Worm (Caenorhabditis elegans) whole organism, midembryonic: Measurements from ENCODE around the gene srab-2.

Experiments
- T22C8.4 ChIP-seq: fragments of 200-800 bp; sonication (Bioruptor generic); IDR thresholded peaks from 2 replicates; pipeline ENCODE4 v1.3.6; 2022; ENCODE audit warnings: missing genetic modification characterization, missing compliant biosample characterization
- cog-1 ChIP-seq: sonication (generic microtip); optimal IDR thresholded peaks from 2 replicates; lab custom pipeline; 2016; ENCODE audit warnings: missing genetic modification characterization, missing compliant biosample characterization
- flt-1 ChIP-seq: fragments of 200-800 bp; sonication (Bioruptor generic); IDR thresholded peaks from 2 replicates; pipeline ENCODE4 v1.3.6; 2022; ENCODE audit warnings: missing genetic modification characterization, missing compliant biosample characterization
- klf-2 ChIP-seq: fragments of 200-800 bp; sonication (Bioruptor generic); conservative IDR thresholded peaks from 2 replicates; pipeline ENCODE4 v1.3.6; 2022; ENCODE audit warnings: missing genetic modification reagents, missing genetic modification characterization, missing compliant biosample characterization
- med-1 ChIP-seq: sonication (generic microtip); optimal IDR thresholded peaks from 2 replicates; lab custom pipeline; 2017; ENCODE audit warnings: missing genetic modification characterization, mild to moderate bottlenecking, missing compliant biosample characterization, antibody characterized with exemption, missing genetic modification reagents; ENCODE audit not compliant: insufficient read depth
- ztf-23 ChIP-seq: fragments of 200-800 bp; sonication (Bioruptor generic); IDR thresholded peaks from 2 replicates; pipeline ENCODE4 v1.3.6; 2022; ENCODE audit warnings: missing genetic modification reagents, missing genetic modification characterization, missing compliant biosample characterization
- ztf-29 ChIP-seq: fragments of 200-800 bp; sonication (Bioruptor generic); IDR thresholded peaks from 2 replicates; pipeline ENCODE4 v1.3.6; 2022; ENCODE audit warnings: missing genetic modification reagents, missing genetic modification characterization, missing compliant biosample characterization

DNA sequence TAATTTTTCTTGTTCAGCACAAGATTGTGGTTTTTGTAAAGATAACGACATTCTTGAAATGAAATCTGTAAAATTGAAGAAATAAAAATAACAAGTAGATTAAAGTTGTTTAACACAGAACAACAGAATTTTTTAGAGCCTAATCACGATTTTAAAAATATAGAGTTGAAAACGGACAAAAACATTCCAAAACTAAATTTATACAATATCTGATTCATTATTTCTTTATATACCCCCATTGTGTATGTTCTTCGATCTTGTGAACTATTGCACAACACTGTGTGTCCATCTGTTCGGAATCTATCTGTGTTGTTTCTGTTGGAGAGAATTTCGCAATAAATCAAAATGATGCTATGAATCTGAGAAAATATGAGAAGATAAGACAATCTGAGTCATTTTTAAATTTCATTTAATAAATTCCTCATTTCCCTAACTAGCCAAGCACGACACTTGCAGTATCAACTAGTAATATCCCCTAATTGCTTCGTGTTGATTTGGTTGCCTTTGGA lies 19.8 kb downstream of the srab-2 start, which contains the start of gene Y58A7A.4:
- TF ChIP-seq klf-2 (GFP tag; lab: Robert Waterston, UW) (no peak), flt-1 (GFP tag; lab: Robert Waterston, UW) (no peak), T22C8.4 (GFP tag; lab: Robert Waterston, UW) (no peak), ztf-23 (GFP tag; lab: Robert Waterston, UW) (no peak), ztf-29 (GFP tag; lab: Robert Waterston, UW) (no peak), cog-1 (tag; lab: Kevin White, UChicago) (no peak), med-1 (GFP tag; lab: Kevin White, UChicago) (no peak)
